Fruit fly (Drosophila melanogaster) whole organism, embryonic: ENCODE results near the gene Fer2LCH.
A peak's percentile ranks its signal among the peaks of the same experiment; 100 is the strongest.

Source experiments
- CG10565 ChIP-seq: fragments of 200-800 bp; sonication (Bioruptor generic); optimal IDR thresholded peaks from 3 replicates; lab custom pipeline; 2016; ENCODE audit warnings: missing biosample characterization, mild to moderate bottlenecking, missing genetic modification characterization
- CG11085 ChIP-seq: fragments of 200-800 bp; sonication (Bioruptor generic); IDR thresholded peaks from 2 replicates; pipeline ENCODE4 v1.3.6; 2022; ENCODE audit warnings: missing biosample characterization, missing genetic modification characterization
- CG11247 ChIP-seq: fragments of 200-800 bp; sonication (Bioruptor generic); IDR thresholded peaks from 2 replicates; pipeline ENCODE4 v1.3.6; 2022; ENCODE audit warnings: missing biosample characterization, missing genetic modification characterization
- CG11560 ChIP-seq: fragments of 200-800 bp; sonication (Bioruptor generic); IDR thresholded peaks from 3 replicates; pipeline ENCODE4 v1.3.6; 2022; ENCODE audit warnings: missing biosample characterization, missing genetic modification characterization
- CG11695 ChIP-seq: fragments of 200-800 bp; sonication (Bioruptor generic); IDR thresholded peaks from 3 replicates; pipeline ENCODE4 v1.3.6; 2022; ENCODE audit warnings: missing biosample characterization, missing genetic modification characterization
- CG12219 ChIP-seq: fragments of 200-800 bp; sonication (Bioruptor generic); optimal IDR thresholded peaks from 3 replicates; lab custom pipeline; 2018; ENCODE audit warnings: missing biosample characterization, mild to moderate bottlenecking, missing genetic modification characterization
- CG12659 ChIP-seq: fragments of 200-800 bp; sonication (Bioruptor generic); optimal IDR thresholded peaks from 3 replicates; lab custom pipeline; 2017; ENCODE audit warnings: mild to moderate bottlenecking, missing biosample characterization, missing genetic modification reagents, missing genetic modification characterization
- CG12769 ChIP-seq: fragments of 200-800 bp; sonication (Bioruptor generic); optimal IDR thresholded peaks from 2 replicates; lab custom pipeline; 2019; ENCODE audit warnings: missing biosample characterization, mild to moderate bottlenecking, missing genetic modification characterization, moderate library complexity
- CG13775 ChIP-seq: fragments of 200-800 bp; sonication (Bioruptor generic); optimal IDR thresholded peaks from 3 replicates; lab custom pipeline; 2017; ENCODE audit warnings: missing biosample characterization, mild to moderate bottlenecking, missing genetic modification characterization
- CG14441 ChIP-seq: fragments of 200-800 bp; sonication (Bioruptor generic); IDR thresholded peaks from 2 replicates; pipeline ENCODE4 v1.3.6; 2022; ENCODE audit warnings: missing biosample characterization, missing genetic modification characterization
- CG15514 ChIP-seq: fragments of 200-800 bp; sonication (Bioruptor generic); optimal IDR thresholded peaks from 3 replicates; lab custom pipeline; 2017; ENCODE audit warnings: missing biosample characterization, missing genetic modification characterization, mild to moderate bottlenecking, moderate library complexity, missing genetic modification reagents
- CG16813 ChIP-seq: fragments of 200-800 bp; sonication (Bioruptor generic); IDR thresholded peaks from 3 replicates; pipeline ENCODE4 v1.3.6; 2022; ENCODE audit warnings: missing biosample characterization, missing genetic modification characterization; ENCODE audit not compliant: partially characterized antibody
- CG18011 ChIP-seq: fragments of 200-800 bp; sonication (Bioruptor generic); optimal IDR thresholded peaks from 2 replicates; lab custom pipeline; 2017; ENCODE audit warnings: missing biosample characterization, missing genetic modification characterization, mild to moderate bottlenecking, moderate library complexity, missing genotype
- CG18764 ChIP-seq: fragments of 200-800 bp; sonication (Bioruptor generic); optimal IDR thresholded peaks from 3 replicates; lab custom pipeline; 2016; ENCODE audit warnings: missing biosample characterization, missing genetic modification characterization
- CG2120 ChIP-seq: fragments of 200-800 bp; sonication (Bioruptor generic); optimal IDR thresholded peaks from 3 replicates; lab custom pipeline; 2016; ENCODE audit warnings: missing biosample characterization, missing genetic modification characterization
- CG2199 ChIP-seq: fragments of 200-800 bp; sonication (Bioruptor generic); IDR thresholded peaks from 3 replicates; pipeline ENCODE4 v1.3.6; 2022; ENCODE audit warnings: missing biosample characterization, missing genetic modification characterization
- CG30403 ChIP-seq: fragments of 200-800 bp; sonication (Bioruptor generic); optimal IDR thresholded peaks from 3 replicates; lab custom pipeline; 2016; ENCODE audit warnings: missing biosample characterization, missing genetic modification characterization
- CG3163 ChIP-seq: fragments of 200-800 bp; sonication (Bioruptor generic); optimal IDR thresholded peaks from 3 replicates; lab custom pipeline; 2016; ENCODE audit warnings: missing biosample characterization, missing genetic modification characterization
- CG32767 ChIP-seq: fragments of 200-800 bp; sonication (Bioruptor generic); IDR thresholded peaks from 2 replicates; pipeline ENCODE4 v1.3.6; 2022; ENCODE audit warnings: missing biosample characterization, missing genetic modification characterization
- CG34224 ChIP-seq: fragments of 200-800 bp; sonication (Bioruptor generic); IDR thresholded peaks from 3 replicates; pipeline ENCODE4 v1.3.6; 2022; ENCODE audit warnings: missing biosample characterization, missing genetic modification characterization; ENCODE audit not compliant: partially characterized antibody
- CG5953 ChIP-seq: fragments of 200-800 bp; sonication (Bioruptor generic); IDR thresholded peaks from 2 replicates; pipeline ENCODE4 v1.3.6; 2022; ENCODE audit warnings: missing biosample characterization, missing genetic modification characterization
- Dip2 ChIP-seq: fragments of 200-800 bp; sonication (Bioruptor generic); IDR thresholded peaks from 2 replicates; pipeline ENCODE4 v1.3.6; 2022; ENCODE audit warnings: missing biosample characterization, missing genetic modification characterization
- Dref ChIP-seq: fragments of 200-800 bp; sonication (Bioruptor generic); IDR thresholded peaks from 2 replicates; pipeline ENCODE4 v1.3.6; 2022; ENCODE audit warnings: missing biosample characterization, missing genetic modification characterization
- MTF-1 ChIP-seq: fragments of 200-800 bp; sonication (Bioruptor generic); optimal IDR thresholded peaks from 2 replicates; lab custom pipeline; 2018; ENCODE audit warnings: missing biosample characterization, mild to moderate bottlenecking, missing genetic modification characterization, borderline replicate concordance
- Opbp ChIP-seq: fragments of 200-800 bp; sonication (Bioruptor generic); IDR thresholded peaks from 3 replicates; pipeline ENCODE4 v1.3.6; 2022; ENCODE audit warnings: missing biosample characterization, missing genetic modification characterization; ENCODE audit not compliant: partially characterized antibody
- Pdp1 ChIP-seq, 2 experiments: fragments of 200-800 bp; sonication (Bioruptor generic); optimal IDR thresholded peaks; 3 replicates each; lab custom pipeline; 2016; ENCODE audit warnings: missing biosample characterization in 2 of 2, missing genetic modification characterization in 2 of 2, mild to moderate bottlenecking in 1 of 2, moderate library complexity in 1 of 2
- Sox102F ChIP-seq: fragments of 200-800 bp; sonication (Bioruptor generic); optimal IDR thresholded peaks from 2 replicates; lab custom pipeline; 2018; ENCODE audit warnings: missing biosample characterization, mild to moderate bottlenecking, missing genetic modification characterization, moderate library complexity
- Stat92E ChIP-seq, 3 experiments: fragments of >200 bp in 2 of 3; fragments of 200-800 bp in 1 of 3; sonication (Bioruptor generic) in 1 of 3; optimal IDR thresholded peaks; 2 replicates each; lab custom pipeline; 2017 to 2019; ENCODE audit warnings: missing biosample characterization in 3 of 3, missing genetic modification characterization in 3 of 3, mild to moderate bottlenecking in 1 of 3, moderate library complexity in 1 of 3
- ab ChIP-seq: fragments of 200-800 bp; sonication (Bioruptor generic); optimal IDR thresholded peaks from 2 replicates; lab custom pipeline; 2016; ENCODE audit warnings: missing biosample characterization, missing genetic modification characterization
- aop ChIP-seq: fragments of 200-800 bp; sonication (Bioruptor generic); IDR thresholded peaks from 2 replicates; pipeline ENCODE4 v1.3.6; 2022; ENCODE audit warnings: missing biosample characterization, missing genetic modification characterization
- ase ChIP-seq: fragments of 200-800 bp; sonication (Bioruptor generic); IDR thresholded peaks from 3 replicates; pipeline ENCODE4 v1.3.6; 2022; ENCODE audit warnings: missing biosample characterization, missing genetic modification characterization
- chn ChIP-seq: fragments of 200-800 bp; sonication (Bioruptor generic); optimal IDR thresholded peaks from 2 replicates; lab custom pipeline; 2016; ENCODE audit warnings: missing biosample characterization, missing genetic modification characterization
- crc ChIP-seq: fragments of 200-800 bp; sonication (Bioruptor generic); optimal IDR thresholded peaks from 2 replicates; lab custom pipeline; 2016; ENCODE audit warnings: missing biosample characterization, missing genetic modification characterization
- dysf ChIP-seq: fragments of 200-800 bp; sonication (Bioruptor generic); IDR thresholded peaks from 3 replicates; pipeline ENCODE4 v1.3.6; 2022; ENCODE audit warnings: missing biosample characterization, missing genetic modification characterization
- en ChIP-seq: fragments of 200-800 bp; sonication (Bioruptor generic); optimal IDR thresholded peaks from 2 replicates; lab custom pipeline; 2016; ENCODE audit warnings: missing biosample characterization, missing genetic modification characterization
- esg ChIP-seq: fragments of 200-800 bp; sonication (Bioruptor generic); conservative IDR thresholded peaks from 2 replicates; pipeline ENCODE4 v1.3.6; 2022; ENCODE audit warnings: missing biosample characterization, missing genetic modification characterization
- eyg ChIP-seq: fragments of 200-800 bp; sonication (Bioruptor generic); optimal IDR thresholded peaks from 3 replicates; lab custom pipeline; 2016; ENCODE audit warnings: missing biosample characterization, missing genetic modification characterization
- grn ChIP-seq: fragments of 200-800 bp; sonication (Bioruptor generic); optimal IDR thresholded peaks from 3 replicates; lab custom pipeline; 2017; ENCODE audit warnings: missing biosample characterization, missing genetic modification characterization
- mam ChIP-seq: fragments of 200-800 bp; sonication (Bioruptor generic); optimal IDR thresholded peaks from 3 replicates; lab custom pipeline; 2016; ENCODE audit warnings: missing biosample characterization, missing genetic modification characterization
- nerfin-2 ChIP-seq: fragments of 200-800 bp; sonication (Bioruptor generic); IDR thresholded peaks from 2 replicates; pipeline ENCODE4 v1.3.6; 2022; ENCODE audit warnings: missing biosample characterization, missing genetic modification characterization; ENCODE audit not compliant: partially characterized antibody
- nmo ChIP-seq: fragments of 200-800 bp; sonication (Bioruptor generic); optimal IDR thresholded peaks from 2 replicates; lab custom pipeline; 2018; ENCODE audit warnings: missing biosample characterization, mild to moderate bottlenecking, missing genetic modification characterization, moderate library complexity
- phol ChIP-seq: fragments of 200-800 bp; sonication (Bioruptor generic); optimal IDR thresholded peaks from 3 replicates; lab custom pipeline; 2018; ENCODE audit warnings: missing biosample characterization, mild to moderate bottlenecking, missing genetic modification characterization, moderate library complexity
- pros ChIP-seq: fragments of 200-800 bp; sonication (Bioruptor generic); optimal IDR thresholded peaks from 3 replicates; lab custom pipeline; 2019; ENCODE audit warnings: missing biosample characterization, mild to moderate bottlenecking, missing genetic modification characterization, moderate library complexity
- pzg ChIP-seq: fragments of 200-800 bp; sonication (Bioruptor generic); optimal IDR thresholded peaks from 3 replicates; lab custom pipeline; 2018; ENCODE audit warnings: missing biosample characterization, mild to moderate bottlenecking, missing genetic modification characterization, moderate library complexity
- ranshi ChIP-seq: fragments of 200-800 bp; sonication (Bioruptor generic); IDR thresholded peaks from 2 replicates; pipeline ENCODE4 v1.3.6; 2022; ENCODE audit warnings: missing biosample characterization, missing genetic modification characterization
- ro ChIP-seq: fragments of 200-800 bp; sonication (Bioruptor generic); IDR thresholded peaks from 2 replicates; pipeline ENCODE4 v1.3.6; 2022; ENCODE audit warnings: missing biosample characterization, missing genetic modification characterization
- sc ChIP-seq, 3 experiments: fragments of >200 bp in 2 of 3; fragments of 200-800 bp in 1 of 3; sonication (Bioruptor generic) in 1 of 3; optimal IDR thresholded peaks; 2 replicates in 2 of 3; 3 replicates in 1 of 3; lab custom pipeline; 2017; ENCODE audit warnings: mild to moderate bottlenecking in 1 of 3, missing biosample characterization in 1 of 3, missing genetic modification characterization in 1 of 3, missing genetic modification reagents in 1 of 3
- slou ChIP-seq: fragments of 200-800 bp; sonication (Bioruptor generic); optimal IDR thresholded peaks from 3 replicates; lab custom pipeline; 2016; ENCODE audit warnings: missing biosample characterization, missing genetic modification characterization
- sna ChIP-seq: fragments of 200-800 bp; sonication (Bioruptor generic); IDR thresholded peaks from 2 replicates; pipeline ENCODE4 v1.3.6; 2022; ENCODE audit warnings: missing biosample characterization, missing genetic modification characterization; ENCODE audit not compliant: partially characterized antibody
- tio ChIP-seq: fragments of 200-800 bp; sonication (Bioruptor generic); optimal IDR thresholded peaks from 2 replicates; lab custom pipeline; 2017; ENCODE audit warnings: missing biosample characterization, missing genetic modification characterization, inconsistent platforms

Fer2LCH gene

DNA sequence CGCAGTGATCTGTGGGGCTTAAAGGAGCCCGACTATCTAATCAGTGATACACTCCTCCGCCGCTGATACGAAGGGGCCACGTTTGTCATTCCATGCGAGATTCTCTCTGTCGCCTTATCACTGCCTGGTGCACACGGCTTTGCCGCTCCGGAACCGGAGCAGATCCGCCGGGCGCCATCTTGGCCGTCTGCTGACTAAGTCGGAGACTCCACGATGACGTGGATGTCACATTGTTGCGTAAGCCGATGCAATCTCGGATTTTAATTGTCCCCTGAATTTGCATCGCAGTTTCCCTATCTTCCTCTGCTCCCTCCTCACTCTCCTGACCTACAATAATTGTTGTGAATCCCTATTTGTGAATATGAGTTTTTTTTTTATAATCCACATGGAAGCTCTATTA lies 3.5 kb downstream of the Fer2LCH start:
- TF ChIP-seq grn (GFP tag; lab: Kevin White, UChicago): peak; percentile 52
- no peak for TF ChIP-seq Dip2 (GFP tag; lab: Robert Waterston, UW)
- TF ChIP-seq CG2199 (GFP tag; lab: Robert Waterston, UW): no peak
- TF ChIP-seq CG11085: no peak
- TF ChIP-seq ase (GFP tag; lab: Robert Waterston, UW): no peak
- no peak for TF ChIP-seq CG30403 (GFP tag; lab: Kevin White, UChicago)
- no peak for TF ChIP-seq CG34224
- TF ChIP-seq CG11695 (GFP tag; lab: Robert Waterston, UW): no peak
- TF ChIP-seq dysf (GFP tag; lab: Robert Waterston, UW): no peak
- no peak for TF ChIP-seq CG11560 (tag; lab: Robert Waterston, UW)
- no peak for TF ChIP-seq sna (GFP tag; lab: Robert Waterston, UW)
- no peak for TF ChIP-seq CG12219
- 0 out of 2 replicates have a peak, but pooled peaks have one; percentile 8 for TF ChIP-seq Dref (GFP tag; lab: Robert Waterston, UW)
- no peak for TF ChIP-seq CG18764 (GFP tag; lab: Kevin White, UChicago)
- TF ChIP-seq Pdp1 (GFP tag; optimal IDR thresholded peaks at IDR 0.05; lab: Kevin White, UChicago): peak in 1 of 2 experiments; percentile 31
- TF ChIP-seq MTF-1 (GFP tag; lab: Kevin White, UChicago): peak; percentile 71
- peak; percentile 35 for TF ChIP-seq CG15514 (GFP tag; lab: Kevin White, UChicago)
- TF ChIP-seq CG16813: no peak
- peak; percentile 24 for TF ChIP-seq phol (tag; lab: Kevin White, UChicago)
- no peak for TF ChIP-seq ab (GFP tag; lab: Kevin White, UChicago)
- no peak for TF ChIP-seq en (GFP tag; lab: Kevin White, UChicago)
- TF ChIP-seq CG32767 (GFP tag; lab: Robert Waterston, UW): no peak
- TF ChIP-seq CG12659: no peak
- TF ChIP-seq CG11247: no peak
- TF ChIP-seq aop: no peak
- no peak for TF ChIP-seq nmo (GFP tag; lab: Kevin White, UChicago)
- TF ChIP-seq CG12769 (tag; lab: Kevin White, UChicago): no peak

DNA sequence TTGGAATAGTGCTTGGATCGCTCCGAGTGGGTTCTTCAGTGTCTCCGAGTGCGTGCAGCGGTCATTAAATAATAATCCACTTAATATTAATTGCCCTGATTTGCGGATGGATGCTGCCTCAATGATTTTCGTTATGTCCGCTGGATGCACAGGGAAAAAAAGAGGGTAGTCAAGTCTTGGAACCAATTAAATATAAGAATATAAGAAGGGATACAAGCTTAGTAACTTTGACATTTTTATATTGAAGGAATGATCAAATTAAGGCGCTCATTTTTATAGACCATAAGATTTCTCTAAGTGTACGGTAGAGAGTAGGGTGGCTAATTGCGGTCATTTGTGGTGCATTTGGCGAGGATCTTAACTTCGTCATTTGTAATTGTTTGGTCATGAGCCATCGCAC lies 4.3 kb downstream of the Fer2LCH start:
- peak; percentile 15 for TF ChIP-seq Sox102F (GFP tag; lab: Kevin White, UChicago)
- no peak for TF ChIP-seq Opbp (GFP tag; lab: Robert Waterston, UW)
- TF ChIP-seq phol (tag; lab: Kevin White, UChicago): peak; percentile 30
- no peak for TF ChIP-seq nerfin-2
- TF ChIP-seq sc (optimal IDR thresholded peaks at IDR 0.05; lab: Kevin White, UChicago): no peak
- TF ChIP-seq sc (GFP tag; optimal IDR thresholded peaks at IDR 0.05; lab: Kevin White, UChicago): no peak
- no peak for TF ChIP-seq pros (GFP tag; lab: Kevin White, UChicago)
- TF ChIP-seq CG14441 (GFP tag; lab: Robert Waterston, UW): no peak
- TF ChIP-seq CG18011 (GFP tag; lab: Kevin White, UChicago): no peak
- TF ChIP-seq chn: no peak
- no peak for TF ChIP-seq CG10565 (GFP tag; lab: Kevin White, UChicago)
- TF ChIP-seq CG11695 (GFP tag; lab: Robert Waterston, UW): no peak
- no peak for TF ChIP-seq esg (GFP tag; lab: Robert Waterston, UW)
- no peak for TF ChIP-seq crc (GFP tag; lab: Kevin White, UChicago)
- TF ChIP-seq CG5953: no peak
- TF ChIP-seq slou (GFP tag; lab: Kevin White, UChicago): no peak
- TF ChIP-seq ranshi (GFP tag; lab: Robert Waterston, UW): no peak
- no peak for TF ChIP-seq CG3163 (GFP tag; lab: Kevin White, UChicago)
- TF ChIP-seq CG34224: no peak
- no peak for TF ChIP-seq eyg (GFP tag; lab: Kevin White, UChicago)
- no peak for TF ChIP-seq CG2120 (GFP tag; lab: Kevin White, UChicago)
- no peak for TF ChIP-seq Stat92E (GFP tag; optimal IDR thresholded peaks at IDR 0.05; lab: Kevin White, UChicago)
- TF ChIP-seq CG13775 (GFP tag; lab: Kevin White, UChicago): no peak
- no peak for TF ChIP-seq mam (GFP tag; lab: Kevin White, UChicago)
- TF ChIP-seq tio: no peak
- TF ChIP-seq ro: no peak
- no peak for TF ChIP-seq pzg
